Worm (Caenorhabditis elegans) whole organism, L1 larva: Measurements from ENCODE around the gene nspa-10.
A peak's percentile ranks its signal among the peaks of the same experiment; 100 is the strongest.

Experiments
- C34B4.2 ChIP-seq: sonication (generic microtip); optimal IDR thresholded peaks from 2 replicates; lab custom pipeline; 2017; ENCODE audit warnings: mild to moderate bottlenecking, missing genetic modification characterization, missing compliant biosample characterization
- aha-1 ChIP-seq: fragments of 150-350 bp; optimal IDR thresholded peaks from 2 replicates; lab custom pipeline; 2014; ENCODE audit warnings: missing biosample characterization, missing genetic modification characterization
- alr-1 ChIP-seq: fragments of 200-800 bp; sonication (Bioruptor generic); optimal IDR thresholded peaks from 2 replicates; lab custom pipeline; 2018; ENCODE audit warnings: borderline replicate concordance, mild to moderate bottlenecking, missing genetic modification characterization, missing compliant biosample characterization
- blmp-1 ChIP-seq: fragments of 150-350 bp; optimal IDR thresholded peaks from 2 replicates; lab custom pipeline; 2014; ENCODE audit warnings: missing biosample characterization, missing genetic modification characterization
- ceh-82 ChIP-seq, 3 experiments: fragments of 150-350 bp in 1 of 3; sonication (generic microtip) in 2 of 3; optimal IDR thresholded peaks; 2 replicates each; lab custom pipeline; 2014 to 2017; ENCODE audit warnings: missing biosample characterization in 3 of 3, missing genetic modification characterization in 3 of 3
- ceh-88 ChIP-seq: fragments of 200-800 bp; sonication (Bioruptor generic); IDR thresholded peaks from 2 replicates; pipeline ENCODE4 v1.3.6; 2022; ENCODE audit warnings: missing genetic modification characterization, missing compliant biosample characterization
- ces-1 ChIP-seq: fragments of 150-350 bp; optimal IDR thresholded peaks from 2 replicates; lab custom pipeline; 2014; ENCODE audit warnings: missing biosample characterization, missing genetic modification reagents, missing genetic modification characterization
- dpl-1 ChIP-seq, 3 experiments: fragments of 150-350 bp in 2 of 3; sonication (generic microtip) in 1 of 3; optimal IDR thresholded peaks; 2 replicates each; lab custom pipeline; 2014 to 2017; ENCODE audit warnings: missing biosample characterization in 3 of 3, missing genetic modification characterization in 3 of 3, missing genetic modification reagents in 3 of 3
- dsc-1 ChIP-seq: sonication (generic microtip); optimal IDR thresholded peaks from 2 replicates; lab custom pipeline; 2016; ENCODE audit warnings: mild to moderate bottlenecking, missing genetic modification characterization, missing compliant biosample characterization
- egl-13 ChIP-seq: sonication (generic microtip); optimal IDR thresholded peaks from 2 replicates; lab custom pipeline; 2016; ENCODE audit warnings: missing genotype, missing genetic modification reagents, missing genetic modification characterization, missing compliant biosample characterization
- elt-3 ChIP-seq, 6 experiments: fragments of 150-350 bp in 1 of 6; sonication (generic microtip); optimal IDR thresholded peaks; 2 replicates each; lab custom pipeline; 2017 to 2018; ENCODE audit warnings: missing biosample characterization in 6 of 6, missing genetic modification characterization in 6 of 6, inconsistent platforms in 1 of 6
- hlh-17 ChIP-seq: fragments of 200-800 bp; sonication (Bioruptor generic); optimal IDR thresholded peaks from 2 replicates; lab custom pipeline; 2018; ENCODE audit warnings: missing genetic modification characterization, mild to moderate bottlenecking, missing compliant biosample characterization, moderate library complexity, borderline replicate concordance
- irx-1 ChIP-seq: sonication (generic microtip); optimal IDR thresholded peaks from 2 replicates; lab custom pipeline; 2016; ENCODE audit warnings: missing genetic modification characterization, missing compliant biosample characterization
- jun-1 ChIP-seq: fragments of 150-350 bp; optimal IDR thresholded peaks from 2 replicates; lab custom pipeline; 2014; ENCODE audit warnings: missing biosample characterization, missing genetic modification reagents, missing genetic modification characterization
- lin-13 ChIP-seq: fragments of 150-350 bp; optimal IDR thresholded peaks from 2 replicates; lab custom pipeline; 2014; ENCODE audit warnings: missing biosample characterization, missing genetic modification reagents, missing genetic modification characterization
- lin-35 ChIP-seq, 2 experiments: fragments of 150-350 bp; optimal IDR thresholded peaks; 2 replicates each; lab custom pipeline; 2014; ENCODE audit warnings: missing biosample characterization in 2 of 2, missing genetic modification characterization in 2 of 2, missing genetic modification reagents in 2 of 2
- lir-3 ChIP-seq: sonication (generic microtip); optimal IDR thresholded peaks from 2 replicates; lab custom pipeline; 2016; ENCODE audit warnings: mild to moderate bottlenecking, missing genetic modification characterization, moderate library complexity, missing compliant biosample characterization; ENCODE audit not compliant: poor library complexity
- lsy-2 ChIP-seq, 2 experiments: fragments of 150-350 bp; optimal IDR thresholded peaks; 2 replicates each; lab custom pipeline; 2014; ENCODE audit warnings: missing biosample characterization in 2 of 2, missing genetic modification characterization in 2 of 2
- mab-9 ChIP-seq: fragments of 200-800 bp; sonication (Bioruptor generic); IDR thresholded peaks from 2 replicates; pipeline ENCODE4 v1.3.6; 2022; ENCODE audit warnings: missing genetic modification reagents, missing genetic modification characterization, missing compliant biosample characterization
- mef-2 ChIP-seq: fragments of 150-350 bp; optimal IDR thresholded peaks from 2 replicates; lab custom pipeline; 2014; ENCODE audit warnings: missing biosample characterization, missing genetic modification characterization
- mep-1 ChIP-seq: fragments of 150-350 bp; optimal IDR thresholded peaks from 2 replicates; lab custom pipeline; 2014; ENCODE audit warnings: missing biosample characterization, missing genetic modification characterization
- nhr-19 ChIP-seq: fragments of 200-800 bp; sonication (Bioruptor generic); conservative IDR thresholded peaks from 2 replicates; pipeline ENCODE4 v1.3.6; 2022; ENCODE audit warnings: missing genetic modification characterization, missing compliant biosample characterization
- nhr-20 ChIP-seq: sonication (generic microtip); optimal IDR thresholded peaks from 2 replicates; lab custom pipeline; 2016; ENCODE audit warnings: mild to moderate bottlenecking, missing genetic modification characterization, missing compliant biosample characterization
- nhr-47 ChIP-seq: sonication (generic microtip); optimal IDR thresholded peaks from 2 replicates; lab custom pipeline; 2016; ENCODE audit warnings: mild to moderate bottlenecking, missing genetic modification characterization, moderate library complexity, missing compliant biosample characterization
- nhr-71 ChIP-seq: sonication (generic microtip); optimal IDR thresholded peaks from 2 replicates; lab custom pipeline; 2016; ENCODE audit warnings: mild to moderate bottlenecking, missing genetic modification characterization, moderate library complexity, missing compliant biosample characterization
- nhr-76 ChIP-seq: sonication (generic microtip); optimal IDR thresholded peaks from 2 replicates; lab custom pipeline; 2017; ENCODE audit warnings: missing biosample characterization, missing genetic modification characterization
- nhr-77 ChIP-seq: fragments of 150-350 bp; optimal IDR thresholded peaks from 2 replicates; lab custom pipeline; 2014; ENCODE audit warnings: missing biosample characterization, missing genetic modification characterization
- nhr-84 ChIP-seq: sonication (generic microtip); optimal IDR thresholded peaks from 2 replicates; lab custom pipeline; 2017; ENCODE audit warnings: missing biosample characterization, missing genetic modification characterization
- nhr-85 ChIP-seq: sonication (generic microtip); peaks from one replicate; lab custom pipeline; 2016; ENCODE audit warnings: missing genetic modification characterization, inconsistent platforms, missing compliant biosample characterization
- pag-3 ChIP-seq: sonication (generic microtip); optimal IDR thresholded peaks from 2 replicates; lab custom pipeline; 2017; ENCODE audit warnings: missing genetic modification characterization, mild to moderate bottlenecking, missing compliant biosample characterization, antibody characterized with exemption, borderline replicate concordance; ENCODE audit not compliant: insufficient read depth
- pax-3 ChIP-seq: fragments of 200-800 bp; sonication (Bioruptor generic); optimal IDR thresholded peaks from 2 replicates; lab custom pipeline; 2018; ENCODE audit warnings: mild to moderate bottlenecking, missing genetic modification characterization, moderate library complexity, missing compliant biosample characterization
- rnt-1 ChIP-seq: sonication (generic microtip); optimal IDR thresholded peaks from 2 replicates; lab custom pipeline; 2016; ENCODE audit warnings: mild to moderate bottlenecking, missing genetic modification characterization, moderate library complexity, missing compliant biosample characterization
- skn-1 ChIP-seq: fragments of 150-350 bp; optimal IDR thresholded peaks from 2 replicates; lab custom pipeline; 2014; ENCODE audit warnings: missing biosample characterization, missing genetic modification characterization
- snu-23 ChIP-seq: sonication (generic microtip); optimal IDR thresholded peaks from 2 replicates; lab custom pipeline; 2016; ENCODE audit warnings: missing genetic modification characterization, missing compliant biosample characterization
- swsn-7 ChIP-seq: sonication (generic microtip); optimal IDR thresholded peaks from 2 replicates; lab custom pipeline; 2016; ENCODE audit warnings: missing genetic modification characterization, missing compliant biosample characterization
- tbx-2 ChIP-seq: sonication (generic microtip); optimal IDR thresholded peaks from 2 replicates; lab custom pipeline; 2016; ENCODE audit warnings: missing genetic modification characterization, missing compliant biosample characterization
- unc-130 ChIP-seq: fragments of 150-350 bp; optimal IDR thresholded peaks from 2 replicates; lab custom pipeline; 2017; ENCODE audit warnings: missing biosample characterization, missing genetic modification characterization, inconsistent platforms
- vab-15 ChIP-seq: sonication (generic microtip); optimal IDR thresholded peaks from 2 replicates; lab custom pipeline; 2017; ENCODE audit warnings: missing genotype, mild to moderate bottlenecking, missing genetic modification characterization, missing compliant biosample characterization
- zag-1 ChIP-seq: fragments of 150-350 bp; optimal IDR thresholded peaks from 2 replicates; lab custom pipeline; 2014; ENCODE audit warnings: missing biosample characterization, missing genetic modification characterization
- zip-4 ChIP-seq: fragments of 200-800 bp; sonication (Bioruptor generic); optimal IDR thresholded peaks from 2 replicates; lab custom pipeline; 2018; ENCODE audit warnings: mild to moderate bottlenecking, missing genetic modification characterization, moderate library complexity, missing compliant biosample characterization
- ztf-11 ChIP-seq, 2 experiments: sonication (generic microtip); optimal IDR thresholded peaks; 2 replicates each; lab custom pipeline; 2016 to 2017; ENCODE audit warnings: missing genetic modification characterization in 2 of 2, missing biosample characterization in 1 of 2, missing compliant biosample characterization in 1 of 2

Gene nspa-10

ce11 chrV:14725409-14725808, 24.8 kb downstream of the nspa-10 start:
- peak; percentile 92 for TF ChIP-seq nhr-85 (tag; lab: Kevin White, UChicago)
- TF ChIP-seq pag-3, result no peak
- TF ChIP-seq nhr-20, result peak; percentile 52
- TF ChIP-seq nhr-47, result no peak
- TF ChIP-seq vab-15 (tag; lab: Kevin White, UChicago), result no peak
- no peak for TF ChIP-seq nhr-19
- peak in 2 of 6 experiments; percentile 4 to 28 for TF ChIP-seq elt-3 (tag; optimal IDR thresholded peaks at IDR 0.05; lab: Kevin White, UChicago)
- no peak for TF ChIP-seq skn-1 (tag; lab: Kevin White, UChicago)
- peak in 1 of 2 experiments; percentile 8 for TF ChIP-seq lsy-2 (tag; optimal IDR thresholded peaks at IDR 0.05; lab: Kevin White, UChicago)
- no peak for TF ChIP-seq ces-1 (GFP tag; lab: Kevin White, UChicago)
- no peak for TF ChIP-seq ceh-82 (tag; optimal IDR thresholded peaks at IDR 0.05; lab: Kevin White, UChicago)
- TF ChIP-seq mab-9 (GFP tag; lab: Robert Waterston, UW), result no peak
- TF ChIP-seq egl-13 (tag; lab: Kevin White, UChicago), result no peak
- TF ChIP-seq nhr-84 (tag; lab: Kevin White, UChicago), result no peak
- no peak for TF ChIP-seq rnt-1 (tag; lab: Kevin White, UChicago)
- TF ChIP-seq lin-35 (GFP tag; optimal IDR thresholded peaks at IDR 0.05; lab: Kevin White, UChicago), result peak in 1 of 2 experiments; percentile 20
- TF ChIP-seq lir-3 (tag; lab: Kevin White, UChicago), result no peak
- no peak for TF ChIP-seq zag-1
- TF ChIP-seq nhr-76 (tag; lab: Kevin White, UChicago), result no peak
- TF ChIP-seq swsn-7 (tag; lab: Kevin White, UChicago), result no peak
- TF ChIP-seq mef-2 (tag; lab: Kevin White, UChicago), result no peak
- TF ChIP-seq alr-1 (tag; lab: Kevin White, UChicago), result no peak
- TF ChIP-seq lin-13 (GFP tag; lab: Kevin White, UChicago), result no peak
- no peak for TF ChIP-seq C34B4.2
- TF ChIP-seq hlh-17 (GFP tag; lab: Kevin White, UChicago), result no peak
- TF ChIP-seq ceh-88 (GFP tag; lab: Robert Waterston, UW), result no peak
- no peak for TF ChIP-seq zip-4 (GFP tag; lab: Kevin White, UChicago)
- peak; percentile 70 for TF ChIP-seq blmp-1 (tag; lab: Kevin White, UChicago)
- TF ChIP-seq aha-1, result no peak
- TF ChIP-seq snu-23 (GFP tag; lab: Kevin White, UChicago), result peak; percentile 31
- no peak for TF ChIP-seq nhr-77
- no peak for TF ChIP-seq jun-1
- TF ChIP-seq tbx-2 (tag; lab: Kevin White, UChicago), result no peak
- TF ChIP-seq mep-1 (tag; lab: Kevin White, UChicago), result no peak
- TF ChIP-seq irx-1 (tag; lab: Kevin White, UChicago), result no peak
- peak in 1 of 3 experiments; percentile 24 for TF ChIP-seq dpl-1 (GFP tag; optimal IDR thresholded peaks at IDR 0.05; lab: Kevin White, UChicago)
- no peak for TF ChIP-seq ztf-11 (tag; optimal IDR thresholded peaks at IDR 0.05; lab: Kevin White, UChicago)
- peak; percentile 29 for TF ChIP-seq nhr-71 (tag; lab: Kevin White, UChicago)
- TF ChIP-seq unc-130 (tag; lab: Kevin White, UChicago), result no peak
- TF ChIP-seq, all 84 proteins: peak for 9

- no peak for TF ChIP-seq pax-3 (tag; lab: Kevin White, UChicago)
- TF ChIP-seq nhr-71 (tag; lab: Kevin White, UChicago), result no peak
- TF ChIP-seq mef-2 (tag; lab: Kevin White, UChicago), result no peak
- no peak for TF ChIP-seq dsc-1 (tag; lab: Kevin White, UChicago)
- no peak for TF ChIP-seq lsy-2 (tag; optimal IDR thresholded peaks at IDR 0.05; lab: Kevin White, UChicago)
- TF ChIP-seq hlh-17 (GFP tag; lab: Kevin White, UChicago), result no peak
- TF ChIP-seq lir-3 (tag; lab: Kevin White, UChicago), result no peak
- no peak for TF ChIP-seq aha-1
- TF ChIP-seq, all 84 proteins: peak for 0
These were observed 27.2 kb downstream of the nspa-10 start, which contains the start of gene R08A2.7 for ce11 chrV:14723020-14723419. TSS of gene R08A2.7 (plus strand) at chrV:14723320.
